Worm (Caenorhabditis elegans): ENCODE measurements around the gene ZK673.2.

ce11 chrII:10470159-10470558 lies 22.1 kb downstream of the ZK673.2 start, which contains the start of gene clec-143:
- TF ChIP-seq ama-1 (optimal IDR thresholded peaks at IDR 0.05), result no peak
- TF ChIP-seq tbx-37 (GFP tag; conservative IDR thresholded peaks at IDR 0.05), result no peak
- no peak for TF ChIP-seq ceh-13 (GFP tag; optimal IDR thresholded peaks at IDR 0.05)
- no peak for TF ChIP-seq ceh-36 (tag; optimal IDR thresholded peaks at IDR 0.05)
- no peak for TF ChIP-seq hnd-1 (tag; optimal IDR thresholded peaks at IDR 0.05)
- no peak for TF ChIP-seq hmg-4 (GFP tag; optimal IDR thresholded peaks at IDR 0.05)
- no peak for TF ChIP-seq aly-1 (tag; optimal IDR thresholded peaks at IDR 0.05)
- no peak for TF ChIP-seq F13C5.2 (tag; optimal IDR thresholded peaks at IDR 0.05)
- no peak for TF ChIP-seq flt-1 (GFP tag; IDR thresholded peaks at IDR 0.05)
- no peak for TF ChIP-seq pes-1 (GFP tag; IDR thresholded peaks at IDR 0.05)
- no peak for TF ChIP-seq ets-7 (tag; optimal IDR thresholded peaks at IDR 0.05)
